Worm (Caenorhabditis elegans) whole organism, early embryonic: ENCODE results near the gene F09C8.1.

Experiments used
- F13C5.2 ChIP-seq: sonication (generic microtip); optimal IDR thresholded peaks from 2 replicates; lab custom pipeline; 2017; ENCODE audit warnings: mild to moderate bottlenecking, missing genetic modification characterization, inconsistent platforms, missing compliant biosample characterization
- aly-1 ChIP-seq: sonication (generic microtip); optimal IDR thresholded peaks from 2 replicates; lab custom pipeline; 2016; ENCODE audit warnings: missing genetic modification characterization, missing compliant biosample characterization
- ama-1 ChIP-seq: fragments of 150-350 bp; optimal IDR thresholded peaks from 2 replicates; lab custom pipeline; 2014
- ceh-36 ChIP-seq: sonication (generic microtip); optimal IDR thresholded peaks from 2 replicates; lab custom pipeline; 2016; ENCODE audit warnings: missing genetic modification characterization, inconsistent platforms, missing compliant biosample characterization
- ets-7 ChIP-seq: sonication (generic microtip); optimal IDR thresholded peaks from 2 replicates; lab custom pipeline; 2016; ENCODE audit warnings: missing genotype, missing genetic modification characterization, missing compliant biosample characterization
- hmbx-1 ChIP-seq: sonication (generic microtip); optimal IDR thresholded peaks from 2 replicates; lab custom pipeline; 2016; ENCODE audit warnings: mild to moderate bottlenecking, missing genetic modification characterization, missing compliant biosample characterization
- pes-1 ChIP-seq: fragments of 200-800 bp; sonication (Bioruptor generic); IDR thresholded peaks from 2 replicates; pipeline ENCODE4 v1.3.6; 2022; ENCODE audit warnings: missing genetic modification reagents, missing genetic modification characterization, missing compliant biosample characterization
- scrt-1 ChIP-seq: fragments of 200-800 bp; sonication (Bioruptor generic); IDR thresholded peaks from 2 replicates; pipeline ENCODE4 v1.3.6; 2022; ENCODE audit warnings: missing genetic modification characterization, missing compliant biosample characterization
- sea-1 ChIP-seq: fragments of 200-800 bp; sonication (Bioruptor generic); conservative IDR thresholded peaks from 2 replicates; pipeline ENCODE4 v1.3.6; 2022; ENCODE audit warnings: missing genetic modification characterization, missing compliant biosample characterization
- tbx-11 ChIP-seq: fragments of 200-800 bp; sonication (Bioruptor generic); IDR thresholded peaks from 2 replicates; pipeline ENCODE4 v1.3.6; 2022; ENCODE audit warnings: missing genetic modification characterization, missing compliant biosample characterization
- tbx-37 ChIP-seq: fragments of 200-800 bp; sonication (Bioruptor generic); conservative IDR thresholded peaks from 2 replicates; pipeline ENCODE4 v1.3.6; 2022; ENCODE audit warnings: missing genetic modification reagents, missing genetic modification characterization, missing compliant biosample characterization
- tra-4 ChIP-seq: sonication (generic microtip); optimal IDR thresholded peaks from 2 replicates; lab custom pipeline; 2017; ENCODE audit warnings: missing genetic modification characterization, missing compliant biosample characterization

DNA sequence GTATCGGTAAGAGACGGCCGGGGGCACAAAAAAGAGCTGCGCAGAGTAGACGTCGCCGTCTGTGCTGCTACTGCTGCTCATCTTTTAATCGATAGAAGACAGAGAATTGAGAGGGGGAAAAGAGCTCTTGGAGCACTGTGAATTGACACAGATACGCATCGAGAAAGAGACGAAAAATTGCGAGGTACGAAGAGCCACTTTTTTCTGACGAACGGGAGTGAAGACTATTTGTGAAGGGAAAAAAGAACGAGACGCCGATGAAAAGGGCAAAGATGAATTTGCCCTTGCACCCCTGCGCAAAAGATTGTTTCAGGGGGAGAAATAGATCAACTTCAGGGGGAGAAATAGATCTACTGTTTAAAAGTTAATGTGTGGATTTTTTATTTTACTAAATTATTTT, 38.9 kb upstream of the F09C8.1 start:
- TF ChIP-seq tbx-11 (GFP tag; lab: Robert Waterston, UW) (no peak), tbx-37 (GFP tag; lab: Robert Waterston, UW) (no peak), sea-1 (GFP tag; lab: Robert Waterston, UW) (no peak), hmbx-1 (no peak), ama-1 (no peak), tra-4 (tag; lab: Kevin White, UChicago) (no peak), ceh-36 (tag; lab: Kevin White, UChicago) (no peak), aly-1 (tag; lab: Kevin White, UChicago) (no peak), F13C5.2 (tag; lab: Kevin White, UChicago) (no peak), scrt-1 (GFP tag; lab: Robert Waterston, UW) (no peak), ets-7 (tag; lab: Kevin White, UChicago) (no peak), pes-1 (GFP tag; lab: Robert Waterston, UW) (no peak)
